Fruit fly (Drosophila melanogaster): ENCODE measurements around the gene Acer.

Gene Acer

DNA sequence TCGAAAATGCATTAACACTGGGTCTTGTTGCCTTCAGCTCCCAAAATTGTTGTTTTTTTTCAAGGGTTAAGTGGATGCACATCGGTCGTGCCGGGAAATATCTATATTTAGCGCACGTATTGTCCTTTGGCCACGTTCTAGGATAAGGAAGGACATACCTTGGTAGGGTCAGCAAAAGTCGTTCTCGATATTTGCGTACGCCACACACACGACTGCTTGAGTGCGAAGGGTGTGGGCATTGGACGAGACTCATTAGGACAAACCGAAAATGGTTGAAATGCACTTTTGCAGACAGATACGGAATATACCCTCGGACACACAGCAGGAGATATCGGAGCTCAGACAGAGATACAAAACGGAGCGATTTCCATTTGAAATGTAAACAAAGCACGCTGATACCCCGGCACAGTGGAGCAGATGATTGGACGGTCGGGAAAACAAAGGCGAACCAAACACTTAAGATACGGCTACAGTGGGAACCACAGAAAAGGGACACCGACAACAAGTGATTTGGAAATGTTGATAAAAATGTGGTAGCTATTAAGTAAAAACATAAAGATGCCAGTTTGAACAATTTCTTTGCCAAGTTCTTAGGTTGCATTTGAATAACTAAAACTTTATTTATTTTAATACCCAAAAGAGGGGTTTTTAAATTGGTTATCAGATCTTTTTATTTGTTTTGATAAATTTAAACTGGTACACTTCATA lies 23.8 kb downstream of the Acer start (continued):
- TF ChIP-seq CG7786 (GFP tag; optimal IDR thresholded peaks at IDR 0.05) (no peak), CG13287 (GFP tag; IDR thresholded peaks at IDR 0.05; ENCODE audit: partially characterized antibody) (no peak), lola (GFP tag; optimal IDR thresholded peaks at IDR 0.05) (peak in 1 of 3 experiments; percentile 9), CG17829 (tag; optimal IDR thresholded peaks at IDR 0.05) (peak; percentile 40), Ets65A (GFP tag) (no peak), CG8281 (tag; optimal IDR thresholded peaks at IDR 0.05) (no peak), CG3407 (GFP tag; optimal IDR thresholded peaks at IDR 0.05) (no peak), CG12391 (tag; optimal IDR thresholded peaks at IDR 0.05) (peak; percentile 4), dm (GFP tag; optimal IDR thresholded peaks at IDR 0.05) (no peak), dmrt11E (tag; optimal IDR thresholded peaks at IDR 0.05) (peak; percentile 31), Med (GFP tag) (peak; percentile 43), pita (GFP tag; optimal IDR thresholded peaks at IDR 0.05) (no peak), ci (GFP tag; IDR thresholded peaks at IDR 0.05) (0 out of 3 replicates have a peak, but pooled peaks have one; percentile 15), Adf1 (GFP tag; IDR thresholded peaks at IDR 0.05) (no peak), Antp (GFP tag; optimal IDR thresholded peaks at IDR 0.05) (no peak), CG17802 (tag; optimal IDR thresholded peaks at IDR 0.05) (no peak), dati (GFP tag; IDR thresholded peaks at IDR 0.05) (no peak), Xrp1 (GFP tag; IDR thresholded peaks at IDR 0.05) (no peak), ap (GFP tag; IDR thresholded peaks at IDR 0.05) (no peak), Dp (GFP tag; optimal IDR thresholded peaks at IDR 0.05) (no peak), CG2875 (GFP tag; optimal IDR thresholded peaks at IDR 0.05) (no peak), CG2120 (GFP tag; optimal IDR thresholded peaks at IDR 0.05) (no peak), sens-2 (GFP tag; IDR thresholded peaks at IDR 0.05) (no peak), Asciz (GFP tag; optimal IDR thresholded peaks at IDR 0.05) (no peak), CG4360 (GFP tag; IDR thresholded peaks at IDR 0.05) (no peak), nom (GFP tag; optimal IDR thresholded peaks at IDR 0.05) (no peak), YL-1 (GFP tag; optimal IDR thresholded peaks at IDR 0.05) (no peak), HLH54F (GFP tag; optimal IDR thresholded peaks at IDR 0.05) (no peak), pum (GFP tag; optimal IDR thresholded peaks at IDR 0.05) (no peak), NC2α (GFP tag; optimal IDR thresholded peaks at IDR 0.05) (no peak), CG16779 (GFP tag; IDR thresholded peaks at IDR 0.05) (no peak), D19B (GFP tag; optimal IDR thresholded peaks at IDR 0.05) (no peak), Dbx (GFP tag; IDR thresholded peaks at IDR 0.05) (no peak), Chrac-16 (GFP tag; optimal IDR thresholded peaks at IDR 0.05) (no peak), CG8478 (optimal IDR thresholded peaks at IDR 0.05) (no peak), CG6765 (GFP tag; optimal IDR thresholded peaks at IDR 0.05) (no peak), CG8359 (GFP tag; optimal IDR thresholded peaks at IDR 0.05; ENCODE audit: borderline replicate concordance) (no peak), nmo (GFP tag; optimal IDR thresholded peaks at IDR 0.05) (no peak), cas (GFP tag; IDR thresholded peaks at IDR 0.05) (no peak), CG10462 (GFP tag; optimal IDR thresholded peaks at IDR 0.05) (no peak), bsh (GFP tag; optimal IDR thresholded peaks at IDR 0.05) (peak in 1 of 2 experiments; percentile 35), chif (GFP tag; optimal IDR thresholded peaks at IDR 0.05) (peak in 1 of 2 experiments; percentile 18), bab2 (GFP tag; optimal IDR thresholded peaks at IDR 0.05) (no peak), TFAM (GFP tag; optimal IDR thresholded peaks at IDR 0.05) (no peak), CG12071 (GFP tag; optimal IDR thresholded peaks at IDR 0.05) (no peak), CG10274 (GFP tag; optimal IDR thresholded peaks at IDR 0.05) (no peak), amos (GFP tag; IDR thresholded peaks at IDR 0.05; ENCODE audit: partially characterized antibody) (no peak), az2 (GFP tag; optimal IDR thresholded peaks at IDR 0.05) (peak; percentile 0), CG12155 (GFP tag; optimal IDR thresholded peaks at IDR 0.05) (no peak), hbn (GFP tag; IDR thresholded peaks at IDR 0.05; ENCODE audit: partially characterized antibody) (no peak)
